Worm (Caenorhabditis elegans): ENCODE measurements around the gene C14F11.4.

Gene C14F11.4

DNA sequence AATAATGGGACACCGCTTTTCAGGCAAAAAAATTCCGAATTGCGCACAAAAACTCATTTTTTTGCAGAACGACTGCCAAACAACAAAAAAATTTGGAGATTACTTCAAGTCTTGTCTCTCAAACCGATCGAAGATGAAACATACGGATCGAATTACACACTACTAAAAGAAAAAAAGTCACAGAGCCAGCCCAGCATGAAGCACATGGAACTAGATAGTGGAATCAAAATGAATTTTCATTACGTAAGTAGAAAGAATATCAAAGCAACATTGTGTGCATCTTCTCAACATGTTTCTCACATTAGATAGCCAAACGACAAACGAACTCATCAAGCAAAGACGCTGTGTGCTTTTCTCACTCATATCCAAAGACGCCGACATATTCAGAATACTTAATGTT lies 11.8 kb downstream of the C14F11.4 start:
- TF ChIP-seq hmg-4 (GFP tag; optimal IDR thresholded peaks at IDR 0.05), result no peak
- no peak for TF ChIP-seq ceh-13 (GFP tag; optimal IDR thresholded peaks at IDR 0.05)
- TF ChIP-seq scrt-1 (GFP tag; IDR thresholded peaks at IDR 0.05), result no peak
- no peak for TF ChIP-seq ama-1 (optimal IDR thresholded peaks at IDR 0.05)
- TF ChIP-seq tbx-11 (GFP tag; IDR thresholded peaks at IDR 0.05), result no peak
- TF ChIP-seq flt-1 (GFP tag; IDR thresholded peaks at IDR 0.05), result no peak
- TF ChIP-seq ceh-36 (tag; optimal IDR thresholded peaks at IDR 0.05), result no peak
- no peak for TF ChIP-seq pes-1 (GFP tag; IDR thresholded peaks at IDR 0.05)
- TF ChIP-seq tbx-37 (GFP tag; conservative IDR thresholded peaks at IDR 0.05), result no peak
- no peak for TF ChIP-seq hnd-1 (tag; optimal IDR thresholded peaks at IDR 0.05)

DNA sequence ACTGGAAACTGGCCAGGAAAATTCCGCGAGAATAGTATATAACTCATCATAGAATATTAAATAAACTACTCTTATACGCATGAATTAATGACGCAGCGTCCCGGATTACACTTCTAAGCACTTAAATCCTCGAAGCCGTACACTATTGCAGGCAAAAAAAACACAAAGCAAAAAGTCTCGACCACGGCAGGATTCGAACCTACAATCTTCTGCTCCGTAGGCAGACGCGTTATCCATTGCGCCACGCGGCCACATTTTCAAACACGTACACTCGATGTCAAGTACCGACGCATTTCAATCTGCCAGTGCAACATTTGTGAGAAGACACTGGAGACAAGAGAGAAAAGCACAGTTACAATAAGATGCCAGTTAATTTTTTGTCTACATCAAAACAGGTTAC lies 13.0 kb downstream of the C14F11.4 start:
- peak; percentile 81 for TF ChIP-seq pes-1 (GFP tag; IDR thresholded peaks at IDR 0.05)
- peak; percentile 53; the same call in 1 of the 2 replicates for TF ChIP-seq tbx-11 (GFP tag; IDR thresholded peaks at IDR 0.05)
- TF ChIP-seq ets-7 (tag; optimal IDR thresholded peaks at IDR 0.05), result peak; percentile 44
- TF ChIP-seq tra-4 (tag; optimal IDR thresholded peaks at IDR 0.05), result no peak
- peak; percentile 38 for TF ChIP-seq hnd-1 (tag; optimal IDR thresholded peaks at IDR 0.05)
- TF ChIP-seq hmg-4 (GFP tag; optimal IDR thresholded peaks at IDR 0.05), result peak; percentile 55
- TF ChIP-seq tbx-37 (GFP tag; conservative IDR thresholded peaks at IDR 0.05), result peak; percentile 70
- peak; percentile 50 for TF ChIP-seq ceh-36 (tag; optimal IDR thresholded peaks at IDR 0.05)
- TF ChIP-seq ama-1 (optimal IDR thresholded peaks at IDR 0.05), result no peak
- no peak for TF ChIP-seq hmbx-1 (tag; optimal IDR thresholded peaks at IDR 0.05)
- TF ChIP-seq aly-1 (tag; optimal IDR thresholded peaks at IDR 0.05), result peak; percentile 55
- TF ChIP-seq sea-1 (GFP tag; conservative IDR thresholded peaks at IDR 0.05), result 0 out of 2 replicates have a peak, but pooled peaks have one; percentile 42
- no peak for TF ChIP-seq B0310.2 (tag; optimal IDR thresholded peaks at IDR 0.05)
- peak; percentile 13 for TF ChIP-seq ceh-13 (GFP tag; optimal IDR thresholded peaks at IDR 0.05)
- TF ChIP-seq F13C5.2 (tag; optimal IDR thresholded peaks at IDR 0.05), result peak; percentile 62
- TF ChIP-seq flt-1 (GFP tag; IDR thresholded peaks at IDR 0.05), result peak; percentile 58
- 0 out of 2 replicates have a peak, but pooled peaks have one; percentile 63 for TF ChIP-seq scrt-1 (GFP tag; IDR thresholded peaks at IDR 0.05)

DNA sequence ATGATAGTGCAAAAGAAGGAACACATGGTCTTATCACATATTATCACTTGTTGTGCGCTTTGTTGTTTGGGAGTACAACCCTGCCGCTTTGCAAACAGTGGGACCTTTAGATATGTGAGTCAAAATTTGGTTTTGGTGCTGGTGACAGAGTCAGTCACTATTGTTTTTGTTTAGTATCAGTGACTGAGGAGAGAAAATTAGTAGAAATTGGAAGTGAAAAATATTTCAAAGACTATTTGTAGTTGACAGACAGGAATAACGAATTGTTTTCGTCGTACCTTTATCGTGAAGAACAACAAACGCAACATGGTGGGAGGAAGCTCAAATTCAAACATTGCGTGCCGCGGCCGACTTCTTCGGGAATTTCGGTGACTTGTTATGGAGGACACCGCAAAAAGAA lies 16.3 kb downstream of the C14F11.4 start, which contains the start of gene lrch-1:
TSS of gene lrch-1 (minus strand) at position 101 of the 400 bp plus-strand sequence.
- TF ChIP-seq aly-1 (tag; optimal IDR thresholded peaks at IDR 0.05) (no peak), scrt-1 (GFP tag; IDR thresholded peaks at IDR 0.05) (no peak), F13C5.2 (tag; optimal IDR thresholded peaks at IDR 0.05) (no peak), ama-1 (optimal IDR thresholded peaks at IDR 0.05) (no peak), hmg-4 (GFP tag; optimal IDR thresholded peaks at IDR 0.05) (no peak), hmbx-1 (tag; optimal IDR thresholded peaks at IDR 0.05) (no peak), flt-1 (GFP tag; IDR thresholded peaks at IDR 0.05) (no peak), hnd-1 (tag; optimal IDR thresholded peaks at IDR 0.05) (no peak), tbx-37 (GFP tag; conservative IDR thresholded peaks at IDR 0.05) (no peak), ceh-13 (GFP tag; optimal IDR thresholded peaks at IDR 0.05) (no peak)

DNA sequence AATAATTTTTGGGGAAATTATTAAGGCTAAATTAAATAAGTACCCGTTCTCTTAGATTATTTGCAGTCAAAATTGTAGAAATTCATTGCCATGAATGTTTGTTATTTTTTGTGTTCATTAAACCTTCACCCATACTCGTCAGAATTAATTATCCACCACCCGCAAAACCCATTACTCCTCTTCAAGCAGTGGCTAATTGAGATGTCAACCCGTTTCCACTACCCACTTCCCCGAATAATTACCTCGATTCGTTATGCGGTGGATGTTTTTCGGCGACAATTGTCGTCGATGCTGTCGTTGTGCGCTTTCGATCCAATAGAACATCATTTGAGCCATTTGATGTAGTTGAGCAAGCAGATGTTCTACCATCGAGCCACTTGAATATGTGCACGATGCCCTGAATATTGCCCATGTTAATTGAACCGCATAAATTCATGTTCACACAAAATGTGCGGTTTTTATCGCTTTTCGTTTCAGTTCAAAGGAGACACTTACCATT lies 21.5 kb downstream of the C14F11.4 start:
- TF ChIP-seq F13C5.2 (tag; optimal IDR thresholded peaks at IDR 0.05) (no peak), tra-4 (tag; optimal IDR thresholded peaks at IDR 0.05) (no peak), tbx-11 (GFP tag; IDR thresholded peaks at IDR 0.05) (no peak), ceh-13 (GFP tag; optimal IDR thresholded peaks at IDR 0.05) (no peak), scrt-1 (GFP tag; IDR thresholded peaks at IDR 0.05) (no peak), hmbx-1 (tag; optimal IDR thresholded peaks at IDR 0.05) (no peak), ceh-36 (tag; optimal IDR thresholded peaks at IDR 0.05) (no peak), ama-1 (optimal IDR thresholded peaks at IDR 0.05) (no peak), hmg-4 (GFP tag; optimal IDR thresholded peaks at IDR 0.05) (no peak), B0310.2 (tag; optimal IDR thresholded peaks at IDR 0.05) (no peak), aly-1 (tag; optimal IDR thresholded peaks at IDR 0.05) (no peak), pes-1 (GFP tag; IDR thresholded peaks at IDR 0.05) (no peak), ets-7 (tag; optimal IDR thresholded peaks at IDR 0.05) (no peak), tbx-37 (GFP tag; conservative IDR thresholded peaks at IDR 0.05) (no peak), flt-1 (GFP tag; IDR thresholded peaks at IDR 0.05) (no peak)

DNA sequence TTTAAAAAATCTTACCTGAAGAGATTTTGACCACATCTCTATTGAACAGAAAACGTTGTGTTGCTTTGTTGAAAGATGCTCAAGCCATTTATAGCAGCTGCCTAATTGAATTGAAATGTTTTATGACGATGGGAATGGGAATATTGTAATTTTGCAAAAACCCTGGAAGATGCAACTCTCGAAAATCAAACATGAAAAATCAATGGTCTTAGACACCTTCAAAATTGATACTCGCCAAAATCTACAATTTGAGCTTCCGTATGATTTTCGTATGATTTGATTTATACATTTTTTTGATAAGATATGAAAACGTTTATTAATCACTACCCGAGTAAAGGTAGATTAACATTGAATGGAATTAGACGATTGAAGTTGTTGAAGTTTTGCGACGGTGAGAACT lies 24.4 kb downstream of the C14F11.4 start, which contains the start of gene C14F11.7:
TSS of gene C14F11.7 (minus strand) at position 101 of the 400 bp plus-strand sequence.
- TF ChIP-seq F13C5.2 (tag; optimal IDR thresholded peaks at IDR 0.05) (no peak), ceh-36 (tag; optimal IDR thresholded peaks at IDR 0.05) (no peak), tbx-37 (GFP tag; conservative IDR thresholded peaks at IDR 0.05) (no peak), sea-1 (GFP tag; conservative IDR thresholded peaks at IDR 0.05) (no peak), scrt-1 (GFP tag; IDR thresholded peaks at IDR 0.05) (no peak), flt-1 (GFP tag; IDR thresholded peaks at IDR 0.05) (no peak), tra-4 (tag; optimal IDR thresholded peaks at IDR 0.05) (no peak), hmg-4 (GFP tag; optimal IDR thresholded peaks at IDR 0.05) (no peak), tbx-11 (GFP tag; IDR thresholded peaks at IDR 0.05) (no peak), aly-1 (tag; optimal IDR thresholded peaks at IDR 0.05) (no peak), ama-1 (optimal IDR thresholded peaks at IDR 0.05) (no peak), ets-7 (tag; optimal IDR thresholded peaks at IDR 0.05) (no peak), hnd-1 (tag; optimal IDR thresholded peaks at IDR 0.05) (no peak), B0310.2 (tag; optimal IDR thresholded peaks at IDR 0.05) (no peak)

DNA sequence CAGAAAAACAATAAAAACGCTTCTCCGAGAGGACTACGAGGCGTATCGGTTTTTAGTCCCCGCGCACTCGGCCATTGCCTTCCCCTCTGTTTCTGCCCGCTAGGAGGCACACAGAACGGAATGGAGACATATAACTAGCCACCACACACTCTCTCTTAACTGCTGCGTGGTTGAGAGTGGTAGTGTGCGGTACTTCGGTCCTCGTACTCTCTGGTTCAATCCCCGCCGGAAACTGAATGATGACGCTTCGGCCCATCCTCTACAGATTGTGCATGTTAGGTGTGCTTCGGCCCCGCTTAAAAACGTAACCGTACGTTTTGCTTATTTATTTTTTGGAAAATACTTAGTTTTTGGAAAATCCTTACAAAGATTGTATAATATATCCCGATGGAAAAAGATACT lies 25.2 kb downstream of the C14F11.4 start, which contains the start of gene T13C5.6:
TSS of gene T13C5.6 (minus strand) at position 1 of the 402 bp plus-strand sequence.
- peak; percentile 95 for TF ChIP-seq hnd-1 (tag; optimal IDR thresholded peaks at IDR 0.05)
- TF ChIP-seq sea-1 (GFP tag; conservative IDR thresholded peaks at IDR 0.05), result peak; percentile 98
- TF ChIP-seq pes-1 (GFP tag; IDR thresholded peaks at IDR 0.05), result peak; percentile 98
- TF ChIP-seq hmbx-1 (tag; optimal IDR thresholded peaks at IDR 0.05), result peak; percentile 85
- TF ChIP-seq ceh-13 (GFP tag; optimal IDR thresholded peaks at IDR 0.05), result peak; percentile 93
- TF ChIP-seq aly-1 (tag; optimal IDR thresholded peaks at IDR 0.05), result peak; percentile 98
- TF ChIP-seq tbx-37 (GFP tag; conservative IDR thresholded peaks at IDR 0.05), result peak; percentile 98
- TF ChIP-seq tra-4 (tag; optimal IDR thresholded peaks at IDR 0.05), result peak; percentile 95
- TF ChIP-seq ama-1 (optimal IDR thresholded peaks at IDR 0.05), result peak; percentile 58
- peak; percentile 95 for TF ChIP-seq flt-1 (GFP tag; IDR thresholded peaks at IDR 0.05)
- TF ChIP-seq hmg-4 (GFP tag; optimal IDR thresholded peaks at IDR 0.05), result peak; percentile 100
- peak; percentile 93 for TF ChIP-seq ceh-36 (tag; optimal IDR thresholded peaks at IDR 0.05)
- peak; percentile 96 for TF ChIP-seq B0310.2 (tag; optimal IDR thresholded peaks at IDR 0.05)
- peak; percentile 94 for TF ChIP-seq scrt-1 (GFP tag; IDR thresholded peaks at IDR 0.05)
- TF ChIP-seq F13C5.2 (tag; optimal IDR thresholded peaks at IDR 0.05), result peak; percentile 99
- peak; percentile 96 for TF ChIP-seq ets-7 (tag; optimal IDR thresholded peaks at IDR 0.05)
- TF ChIP-seq tbx-11 (GFP tag; IDR thresholded peaks at IDR 0.05), result peak; percentile 97
